Worm (Caenorhabditis elegans) whole organism, L4 larva: ENCODE measurements around the gene his-37.

Experiments used
- Y5F2A.4 ChIP-seq: fragments of 200-800 bp; sonication (Bioruptor generic); optimal IDR thresholded peaks from 2 replicates; lab custom pipeline; 2018; ENCODE audit warnings: mild to moderate bottlenecking, missing genetic modification characterization, missing compliant biosample characterization
- ZK546.5 ChIP-seq, 2 experiments: sonication (generic microtip); optimal IDR thresholded peaks; 2 replicates each; lab custom pipeline; 2017; ENCODE audit warnings: missing biosample characterization in 2 of 2, missing genetic modification characterization in 2 of 2
- aha-1 ChIP-seq: fragments of 150-350 bp; peaks from one replicate; lab custom pipeline; 2014; ENCODE audit warnings: missing biosample characterization, missing genetic modification characterization
- ceh-62 ChIP-seq: sonication (generic microtip); optimal IDR thresholded peaks from 2 replicates; lab custom pipeline; 2017; ENCODE audit warnings: missing biosample characterization, missing genetic modification characterization
- unc-130 ChIP-seq: sonication (generic microtip); optimal IDR thresholded peaks from 2 replicates; lab custom pipeline; 2016; ENCODE audit warnings: missing genetic modification reagents, missing genetic modification characterization, missing compliant biosample characterization

DNA sequence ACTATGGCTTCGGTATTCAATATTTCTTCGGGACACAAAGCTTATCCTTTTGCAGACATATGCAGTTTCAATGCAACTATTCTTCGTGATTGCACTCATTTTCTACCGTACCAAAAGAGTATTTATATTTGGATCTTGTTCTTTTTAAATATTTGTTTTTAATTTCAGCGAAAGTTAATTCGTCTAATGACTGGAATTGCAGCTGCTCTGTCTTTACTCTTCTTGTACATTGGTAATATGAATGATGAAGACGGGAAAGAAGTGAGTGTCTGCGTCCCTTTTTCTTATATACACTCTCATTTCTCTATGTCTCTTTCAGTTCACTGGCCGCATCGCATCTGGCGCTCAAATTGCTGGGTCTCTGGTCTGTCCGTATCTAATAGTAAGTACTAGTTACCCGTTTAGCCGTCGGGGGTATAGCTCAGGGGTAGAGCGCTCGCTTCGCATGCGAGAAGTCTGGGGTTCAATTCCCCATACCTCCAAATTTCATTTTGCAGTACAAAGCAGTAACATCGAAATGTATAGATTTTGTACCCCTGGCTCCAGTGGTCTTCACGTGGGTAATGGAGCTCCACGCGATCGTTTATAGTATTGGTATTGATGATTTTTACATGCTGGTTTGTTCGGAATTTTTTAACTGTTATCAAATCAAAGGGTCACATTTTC lies 43.6 kb upstream of the his-37 start:
- TF ChIP-seq aha-1 (peak; percentile 95), ceh-62 (tag; lab: Kevin White, UChicago) (no peak), ZK546.5 (tag; optimal IDR thresholded peaks at IDR 0.05; lab: Kevin White, UChicago) (no peak), Y5F2A.4 (GFP tag; lab: Kevin White, UChicago) (peak; percentile 35), unc-130 (GFP tag; lab: Kevin White, UChicago) (no peak)
